Worm (Caenorhabditis elegans): ENCODE data around the gene F46F5.8.

The F46F5.8 gene

ce11 chrII:848519-848918 lies 27.1 kb upstream of the F46F5.8 start, which contains the start of the genes acdh-9 and F28A10.13:
acdh-9 (minus strand) TSS chrII:848603.
F28A10.13 (plus strand) TSS chrII:848812.
- no peak for TF ChIP-seq elt-1 (tag; optimal IDR thresholded peaks at IDR 0.05)
- TF ChIP-seq nhr-12 (tag; optimal IDR thresholded peaks at IDR 0.05): no peak
- TF ChIP-seq sma-3 (GFP tag; optimal IDR thresholded peaks at IDR 0.05): no peak
- TF ChIP-seq crh-2 (tag; optimal IDR thresholded peaks at IDR 0.05): peak; percentile 64
- no peak for TF ChIP-seq skn-1 (tag; optimal IDR thresholded peaks at IDR 0.05)
- TF ChIP-seq ztf-4 (tag; optimal IDR thresholded peaks at IDR 0.05): no peak
- no peak for TF ChIP-seq dmd-4 (tag; optimal IDR thresholded peaks at IDR 0.05)
- no peak for TF ChIP-seq nhr-237 (tag; optimal IDR thresholded peaks at IDR 0.05)
- TF ChIP-seq nhr-6 (tag; optimal IDR thresholded peaks at IDR 0.05): peak; percentile 11
- TF ChIP-seq elt-3 (tag; optimal IDR thresholded peaks at IDR 0.05): no peak
- peak; percentile 82 for TF ChIP-seq nhr-129 (tag; optimal IDR thresholded peaks at IDR 0.05)
- TF ChIP-seq nhr-77 (tag; optimal IDR thresholded peaks at IDR 0.05): no peak
- TF ChIP-seq alr-1 (tag; optimal IDR thresholded peaks at IDR 0.05): no peak
- TF ChIP-seq sem-4 (tag; optimal IDR thresholded peaks at IDR 0.05): no peak
- TF ChIP-seq snpc-4 (tag; optimal IDR thresholded peaks at IDR 0.05): no peak
- TF ChIP-seq unc-39 (tag; optimal IDR thresholded peaks at IDR 0.05): no peak
- TF ChIP-seq F13H6.1 (tag; optimal IDR thresholded peaks at IDR 0.05): peak; percentile 83
- TF ChIP-seq egl-27 (tag; optimal IDR thresholded peaks at IDR 0.05): no peak
- no peak for TF ChIP-seq lin-39 (tag; optimal IDR thresholded peaks at IDR 0.05)
- TF ChIP-seq sma-9 (GFP tag; optimal IDR thresholded peaks at IDR 0.05): peak; percentile 69
- no peak for TF ChIP-seq sma-9 (tag; optimal IDR thresholded peaks at IDR 0.05)
- TF ChIP-seq unc-62 (GFP tag; optimal IDR thresholded peaks at IDR 0.05): no peak
- no peak for TF ChIP-seq ztf-1 (GFP tag; conservative IDR thresholded peaks at IDR 0.05)
- TF ChIP-seq lin-11 (tag; optimal IDR thresholded peaks at IDR 0.05): no peak
- peak; percentile 72 for TF ChIP-seq ama-1 (optimal IDR thresholded peaks at IDR 0.05)
- TF ChIP-seq ceh-82 (tag; optimal IDR thresholded peaks at IDR 0.05): no peak
- no peak for TF ChIP-seq zag-1 (tag; optimal IDR thresholded peaks at IDR 0.05)
- TF ChIP-seq ztf-11 (tag; optimal IDR thresholded peaks at IDR 0.05): no peak
- TF ChIP-seq nhr-11 (tag; optimal IDR thresholded peaks at IDR 0.05): no peak
- no peak for TF ChIP-seq ZK546.5 (tag; optimal IDR thresholded peaks at IDR 0.05)
- TF ChIP-seq nhr-10 (tag; optimal IDR thresholded peaks at IDR 0.05): no peak
- no peak for TF ChIP-seq aly-2 (tag; optimal IDR thresholded peaks at IDR 0.05)
- TF ChIP-seq nhr-23 (tag; optimal IDR thresholded peaks at IDR 0.05): no peak
- peak; percentile 44 for TF ChIP-seq gmeb-1 (tag; optimal IDR thresholded peaks at IDR 0.05)
- TF ChIP-seq fos-1 (tag; optimal IDR thresholded peaks at IDR 0.05): peak; percentile 71
- TF ChIP-seq ceh-16 (tag; optimal IDR thresholded peaks at IDR 0.05): no peak
- no peak for TF ChIP-seq nhr-21 (tag; optimal IDR thresholded peaks at IDR 0.05)
- peak; percentile 70 to 83 for TF ChIP-seq mdl-1 (tag; optimal IDR thresholded peaks at IDR 0.05)
- no peak for TF ChIP-seq mab-5 (tag; optimal IDR thresholded peaks at IDR 0.05)
- no peak for TF ChIP-seq mbf-1 (tag; optimal IDR thresholded peaks at IDR 0.05)
- peak in 1 of 2 experiments; percentile 61 for TF ChIP-seq lsy-2 (tag; optimal IDR thresholded peaks at IDR 0.05)
- no peak for TF ChIP-seq unc-55 (GFP tag; optimal IDR thresholded peaks at IDR 0.05)
- TF ChIP-seq lin-13 (GFP tag; optimal IDR thresholded peaks at IDR 0.05): peak; percentile 34
- peak; percentile 58 for TF ChIP-seq C34F6.9 (tag; optimal IDR thresholded peaks at IDR 0.05)
- no peak for TF ChIP-seq R02D3.7 (tag; optimal IDR thresholded peaks at IDR 0.05)
- TF ChIP-seq peb-1 (tag; optimal IDR thresholded peaks at IDR 0.05): no peak
- TF ChIP-seq blmp-1 (tag; optimal IDR thresholded peaks at IDR 0.05; ENCODE audit: insufficient read depth): peak; percentile 20
- TF ChIP-seq nhr-25 (tag; optimal IDR thresholded peaks at IDR 0.05): no peak
- no peak for TF ChIP-seq Y55F3AM.14 (GFP tag; optimal IDR thresholded peaks at IDR 0.05)

Measured in whole organism, L2 larva.